Fruit fly (Drosophila melanogaster): ENCODE results near the gene tkv.

dm6 chr2L:5226891-5227554, 44.2 kb downstream of the tkv start:
- TF ChIP-seq CG8478 (optimal IDR thresholded peaks at IDR 0.05): no peak
- TF ChIP-seq CTCF (optimal IDR thresholded peaks at IDR 0.05): no peak

All from S2 (cell line).